Worm (Caenorhabditis elegans): ENCODE data around the gene F25B3.2.

Gene F25B3.2

DNA sequence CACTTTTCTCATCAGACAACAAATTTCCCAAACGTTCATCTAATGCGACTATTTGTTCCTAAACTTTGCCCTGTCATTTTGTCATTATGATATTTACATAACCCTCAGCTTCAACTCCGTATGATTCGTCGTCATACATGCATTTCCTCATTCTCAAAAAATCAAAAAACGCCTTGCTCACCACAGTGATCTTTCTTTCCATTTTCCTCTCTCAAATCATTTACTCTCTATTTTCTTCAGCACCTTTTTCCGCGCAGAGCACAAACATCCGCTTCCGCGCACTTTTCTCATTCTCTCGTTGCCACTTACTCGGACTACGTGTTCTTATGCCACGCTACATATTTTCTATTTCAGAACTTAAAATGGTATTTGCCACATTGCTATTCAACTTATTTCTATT lies at the start of gene F25B3.2:
TSS of gene F25B3.2 (plus strand) at position 301 of the 400 bp plus-strand sequence.
- no peak for TF ChIP-seq unc-62 (GFP tag; optimal IDR thresholded peaks at IDR 0.05)

DNA sequence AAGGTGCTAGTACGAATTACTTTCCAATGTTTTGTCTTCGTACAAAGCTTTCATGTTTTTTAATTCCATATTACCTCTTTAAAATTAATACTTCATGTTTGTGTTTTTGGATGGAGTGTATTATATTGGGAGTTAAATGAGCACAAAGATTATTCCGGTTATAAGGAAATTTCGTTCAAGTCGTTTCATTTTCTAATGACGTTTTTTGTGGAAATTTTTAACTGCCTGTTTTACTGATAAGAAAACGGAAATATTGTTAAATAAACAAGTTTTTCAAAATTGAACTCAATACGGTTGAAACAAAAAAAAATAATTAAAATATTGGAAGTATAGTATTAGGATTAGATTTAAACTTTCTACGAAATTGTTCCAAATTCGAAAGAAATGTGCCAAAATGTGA lies 49.8 kb upstream of the F25B3.2 start:
- no peak for TF ChIP-seq unc-62 (GFP tag; optimal IDR thresholded peaks at IDR 0.05)

DNA sequence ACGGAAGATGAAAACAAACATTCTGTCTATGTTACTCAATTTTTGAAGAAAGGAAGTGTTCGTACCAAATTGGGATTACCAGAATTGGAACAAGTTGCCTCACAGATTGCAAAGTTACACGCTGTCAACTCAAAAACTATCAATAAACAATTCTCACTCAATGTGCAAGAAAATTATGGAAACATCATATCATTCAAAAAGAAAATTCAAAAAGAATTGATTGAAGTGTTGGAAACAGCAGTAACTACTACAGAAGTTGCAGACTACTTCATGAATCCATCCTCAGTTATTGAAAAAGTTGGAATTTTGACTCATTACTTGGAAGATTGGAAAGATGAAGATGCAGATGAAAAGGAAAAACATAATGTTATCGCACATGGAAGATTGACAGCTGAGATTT lies 49.1 kb upstream of the F25B3.2 start:
- no peak for TF ChIP-seq unc-62 (GFP tag; optimal IDR thresholded peaks at IDR 0.05)

DNA sequence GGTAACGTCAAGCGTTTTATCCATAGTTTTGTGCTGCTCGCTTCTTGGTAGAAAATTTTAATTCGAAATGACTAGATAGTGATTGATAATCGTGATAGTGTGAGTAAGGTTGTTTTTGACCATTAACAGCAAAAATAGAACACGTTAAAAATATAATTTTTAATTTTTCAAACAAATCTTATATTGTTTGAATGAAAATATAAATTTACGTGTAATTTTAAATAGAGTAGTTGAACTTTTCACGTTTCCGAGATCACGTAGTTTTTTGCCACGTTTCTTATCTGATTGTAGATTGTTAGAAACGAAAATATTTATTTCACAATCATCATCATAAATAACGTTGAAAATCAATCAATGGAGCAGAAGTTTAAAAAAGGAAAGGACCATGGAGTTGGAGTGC lies 45.6 kb upstream of the F25B3.2 start, which contains the start of the genes C50F4.10 and pfk-1.2:
TSS of gene C50F4.10 (minus strand) at position 101 of the 400 bp plus-strand sequence.
TSS of gene pfk-1.2 (plus strand) at position 325 of the 400 bp plus-strand sequence.
- TF ChIP-seq unc-62 (GFP tag; optimal IDR thresholded peaks at IDR 0.05) = no peak

DNA sequence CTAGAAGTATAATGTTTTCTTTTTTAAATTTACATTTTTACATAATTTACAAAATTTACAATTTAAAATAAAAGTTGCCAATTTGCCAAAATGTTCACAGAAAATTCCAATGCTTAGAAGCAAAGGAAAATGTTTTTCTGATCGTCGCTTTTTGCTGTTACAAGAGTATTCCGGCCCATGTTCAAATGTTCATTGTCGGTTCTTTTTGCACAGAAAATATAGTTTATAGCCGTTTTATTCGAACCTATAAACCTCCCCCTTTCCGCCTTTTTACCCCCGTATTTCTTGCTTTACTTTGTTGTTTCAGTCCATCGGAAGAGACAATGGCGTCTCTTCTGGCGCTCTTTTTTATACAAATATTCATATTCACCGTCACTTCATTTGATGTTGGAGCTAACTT lies 42.5 kb upstream of the F25B3.2 start, which contains the start of gene tag-329:
TSS of gene tag-329 (plus strand) at position 301 of the 400 bp plus-strand sequence.
- TF ChIP-seq unc-62 (GFP tag; optimal IDR thresholded peaks at IDR 0.05) = no peak

DNA sequence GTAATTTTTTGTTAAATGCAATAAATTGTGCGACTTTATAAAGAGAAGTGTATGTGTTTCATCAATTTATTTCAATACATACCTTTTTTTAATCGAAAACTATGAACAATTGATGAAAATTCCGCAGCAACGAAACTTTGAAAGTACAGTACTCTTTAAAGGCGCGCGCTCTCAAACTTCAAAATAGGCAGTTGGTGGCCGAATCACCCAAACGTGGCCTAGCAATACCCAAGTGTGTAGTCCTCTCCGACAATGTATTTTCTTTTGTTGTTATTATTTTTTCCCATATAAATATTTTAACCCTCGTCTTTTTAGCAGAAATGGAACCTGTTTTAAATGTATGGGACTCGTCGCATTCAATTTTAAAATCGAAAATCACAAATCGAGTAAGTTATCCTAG lies 40.6 kb upstream of the F25B3.2 start, which contains the start of gene C50F4.4:
TSS of gene C50F4.4 (plus strand) at position 267 of the 400 bp plus-strand sequence.
- no peak for TF ChIP-seq unc-62 (GFP tag; optimal IDR thresholded peaks at IDR 0.05)

DNA sequence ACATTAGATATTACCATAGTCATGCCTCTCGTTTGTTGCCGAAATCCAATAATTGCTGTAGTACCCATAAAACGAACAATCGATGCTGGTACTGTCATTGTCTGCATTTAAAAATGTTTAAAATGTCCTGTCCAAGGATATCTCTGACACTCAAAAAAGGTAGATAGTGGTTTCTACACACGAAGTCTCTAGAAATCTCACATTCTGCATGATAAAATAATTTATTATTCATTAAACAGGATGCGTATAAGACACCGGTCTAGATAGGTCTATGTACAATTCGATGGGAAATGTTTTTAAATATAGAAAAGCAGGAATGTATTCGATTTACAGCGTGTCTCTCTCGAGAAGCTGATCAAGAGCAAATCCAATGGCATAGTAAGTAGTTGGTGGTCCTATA lies 37.5 kb upstream of the F25B3.2 start, which contains the start of gene C50F4.12:
TSS of gene C50F4.12 (minus strand) at position 101 of the 400 bp plus-strand sequence.
- no peak for TF ChIP-seq unc-62 (GFP tag; optimal IDR thresholded peaks at IDR 0.05)

DNA sequence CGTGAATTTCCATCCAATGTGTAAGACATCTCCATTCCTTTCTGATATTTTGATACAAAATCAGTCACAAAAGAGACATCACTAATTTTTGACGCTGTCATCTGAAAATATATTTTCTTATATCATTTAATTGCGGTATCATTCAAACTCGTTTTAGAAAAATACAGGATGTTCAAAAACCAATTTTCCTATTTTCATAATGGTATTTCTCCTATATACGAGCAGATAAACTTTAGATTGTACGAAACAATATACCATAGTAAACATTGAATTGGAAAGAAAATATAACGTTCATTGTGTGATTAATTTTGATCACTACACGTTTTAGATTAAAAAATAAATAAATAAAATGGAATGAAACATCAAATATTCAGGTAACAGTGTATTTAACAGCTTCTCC lies 35.6 kb upstream of the F25B3.2 start, which contains the start of gene C50F4.16:
TSS of gene C50F4.16 (minus strand) at position 101 of the 400 bp plus-strand sequence.
- TF ChIP-seq unc-62 (GFP tag; optimal IDR thresholded peaks at IDR 0.05) = no peak

DNA sequence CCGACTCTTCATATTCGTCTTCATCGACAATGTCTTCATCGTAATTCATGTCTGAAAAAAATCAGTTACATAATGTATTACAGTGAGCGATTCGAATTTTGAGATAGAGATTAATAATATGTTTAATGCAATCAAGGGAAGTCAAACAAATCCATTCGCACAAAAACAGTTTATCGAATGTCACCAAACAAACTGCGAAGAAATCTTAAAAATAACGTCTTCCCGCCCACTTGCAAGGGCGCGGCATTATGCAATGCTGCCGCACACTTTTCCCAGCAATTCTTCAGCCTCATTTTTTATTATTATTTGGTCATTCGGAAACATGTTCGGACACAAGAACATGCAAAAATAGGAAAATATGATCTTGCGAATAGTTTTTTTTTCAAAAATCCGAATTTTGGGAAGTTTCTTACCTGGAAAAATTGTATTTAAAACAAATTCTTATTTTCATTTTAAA lies 32.9 kb upstream of the F25B3.2 start, which contains the start of gene mdf-1:
TSS of gene mdf-1 (minus strand) at position 51 of the 457 bp plus-strand sequence.
- no peak for TF ChIP-seq unc-62 (GFP tag; optimal IDR thresholded peaks at IDR 0.05)

DNA sequence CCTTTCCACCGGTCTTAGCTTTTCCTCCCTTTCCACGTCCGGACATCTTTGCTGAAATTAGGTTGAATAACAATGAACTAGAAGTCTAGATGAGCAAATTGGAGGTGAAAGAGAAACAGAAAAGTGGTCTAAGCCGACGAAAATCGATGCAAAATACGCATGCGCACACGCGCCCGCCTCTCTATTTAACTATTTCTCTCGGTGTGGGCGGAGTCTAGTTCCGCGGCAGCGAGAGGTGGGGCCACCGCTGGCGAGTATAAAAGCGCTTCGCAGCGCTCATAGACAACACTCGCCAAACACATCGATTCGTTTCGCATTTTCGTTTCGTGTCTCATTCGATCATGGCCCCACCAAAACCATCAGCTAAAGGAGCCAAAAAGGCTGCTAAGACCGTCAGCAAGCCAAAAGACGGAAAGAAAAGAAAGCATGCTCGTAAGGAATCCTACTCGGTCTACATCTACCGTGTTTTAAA lies 31.8 kb upstream of the F25B3.2 start, which contains the start of the genes his-35 and his-41:
TSS of gene his-35 (minus strand) at position 51 of the 472 bp plus-strand sequence.
TSS of gene his-41 (plus strand) at position 299 of the 472 bp plus-strand sequence.
- TF ChIP-seq unc-62 (GFP tag; optimal IDR thresholded peaks at IDR 0.05) = no peak

DNA sequence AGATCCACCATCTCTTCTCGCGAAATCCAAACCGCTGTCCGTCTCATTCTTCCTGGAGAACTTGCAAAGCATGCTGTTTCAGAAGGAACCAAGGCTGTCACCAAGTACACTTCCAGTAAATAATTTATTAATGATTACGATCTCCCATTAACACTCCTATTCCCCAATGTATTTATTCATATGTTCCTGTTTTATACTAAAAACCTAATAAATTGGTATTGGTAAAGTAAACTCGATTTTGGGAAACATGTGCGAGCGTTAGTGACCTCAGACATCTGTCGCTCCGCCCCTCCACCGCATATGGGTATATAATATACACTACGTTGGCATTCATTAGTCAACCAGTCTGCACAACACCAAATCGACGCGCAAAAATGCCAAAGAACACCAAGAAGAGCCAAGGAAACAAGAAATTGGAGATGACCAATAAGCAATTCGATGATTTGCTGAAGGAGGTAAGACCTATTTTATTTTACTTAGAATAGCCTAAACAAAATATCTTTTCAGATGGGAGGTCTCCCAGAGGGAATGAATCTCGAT lies 31.0 kb upstream of the F25B3.2 start, which contains the start of gene C50F4.6:
TSS of gene C50F4.6 (plus strand) at position 51 of the 540 bp plus-strand sequence.
- TF ChIP-seq unc-62 (GFP tag; optimal IDR thresholded peaks at IDR 0.05) = no peak

DNA sequence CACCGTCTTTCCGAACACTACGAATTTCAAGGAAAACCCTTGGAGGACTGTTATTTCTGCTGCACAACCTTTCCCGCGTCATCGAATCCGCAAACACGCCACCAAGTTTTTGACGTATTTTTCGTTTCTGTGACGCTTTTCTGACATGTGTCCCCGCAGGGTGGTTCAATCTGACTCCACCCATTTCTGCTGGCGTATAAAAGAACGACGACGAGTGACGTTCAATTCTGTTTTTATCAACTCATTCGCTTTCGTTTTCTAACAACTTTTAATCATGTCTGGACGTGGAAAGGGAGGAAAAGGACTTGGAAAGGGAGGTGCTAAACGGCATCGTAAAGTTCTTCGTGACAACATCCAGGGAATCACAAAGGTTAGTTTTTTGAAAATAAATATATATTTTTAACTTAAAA lies 30.2 kb upstream of the F25B3.2 start, which contains the start of gene his-37:
TSS of gene his-37 (plus strand) at position 246 of the 410 bp plus-strand sequence.
- no peak for TF ChIP-seq unc-62 (GFP tag; optimal IDR thresholded peaks at IDR 0.05)

DNA sequence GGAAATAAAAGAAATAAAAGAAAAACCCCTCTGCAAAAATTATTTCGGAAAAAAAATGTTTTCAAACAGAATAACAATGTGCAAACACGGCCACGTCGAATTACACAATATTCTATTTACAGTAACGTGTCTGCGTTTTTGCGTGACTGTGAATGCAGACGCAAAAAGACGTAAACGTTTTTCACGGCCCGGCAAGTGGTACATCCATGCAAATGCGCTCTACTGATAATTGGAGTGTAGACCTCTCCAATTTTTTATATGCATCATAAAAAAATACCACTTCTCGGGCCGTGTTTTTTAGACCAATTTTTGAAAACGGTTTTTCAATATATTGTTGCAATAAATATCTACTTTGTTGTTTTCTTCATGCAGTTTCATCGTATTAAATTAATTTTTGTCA lies 27.6 kb upstream of the F25B3.2 start, which contains the start of gene nstp-10:
TSS of gene nstp-10 (minus strand) at position 378 of the 400 bp plus-strand sequence.
- TF ChIP-seq unc-62 (GFP tag; optimal IDR thresholded peaks at IDR 0.05) = no peak

DNA sequence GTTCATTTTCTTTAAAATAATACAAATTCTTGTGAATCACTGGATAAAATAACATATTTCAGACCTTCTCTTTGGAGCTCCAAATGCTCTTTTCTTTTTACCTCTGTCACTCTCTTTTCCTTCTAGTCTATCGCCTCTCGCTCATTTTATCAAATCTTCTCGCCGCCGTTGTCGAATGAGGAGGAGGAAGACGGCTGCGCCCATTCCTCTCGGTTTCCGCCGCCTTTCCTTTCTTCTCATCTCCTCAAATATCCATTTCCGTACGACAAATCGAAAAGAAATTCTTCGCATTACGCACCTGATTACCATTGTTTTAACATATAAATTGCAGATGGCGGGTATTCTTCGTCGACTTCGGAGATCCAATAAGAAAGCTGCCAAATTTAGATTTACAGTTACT lies 26.8 kb upstream of the F25B3.2 start, which contains the start of gene ehbp-1:
TSS of gene ehbp-1 (plus strand) at position 332 of the 400 bp plus-strand sequence.
- TF ChIP-seq unc-62 (GFP tag; optimal IDR thresholded peaks at IDR 0.05) = no peak

DNA sequence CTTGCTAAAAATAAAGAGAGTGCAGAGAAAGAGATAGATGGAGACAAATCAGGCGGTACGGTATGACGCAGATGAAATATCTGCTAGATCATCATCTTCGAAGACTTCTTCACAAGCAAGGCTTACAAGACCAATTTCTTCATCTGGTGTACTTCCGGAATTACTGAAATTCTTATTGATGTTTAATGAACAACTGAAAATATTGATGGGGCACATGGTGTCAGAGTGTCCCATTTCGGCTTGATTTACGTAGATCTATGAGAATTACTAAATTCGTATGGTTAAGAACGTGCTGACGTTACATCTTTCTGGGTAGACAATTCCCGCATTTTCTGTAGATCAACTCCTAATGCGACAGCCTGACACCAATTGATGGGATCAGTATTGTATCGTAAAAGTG lies 20.4 kb upstream of the F25B3.2 start:
- TF ChIP-seq unc-62 (GFP tag; optimal IDR thresholded peaks at IDR 0.05) = no peak

DNA sequence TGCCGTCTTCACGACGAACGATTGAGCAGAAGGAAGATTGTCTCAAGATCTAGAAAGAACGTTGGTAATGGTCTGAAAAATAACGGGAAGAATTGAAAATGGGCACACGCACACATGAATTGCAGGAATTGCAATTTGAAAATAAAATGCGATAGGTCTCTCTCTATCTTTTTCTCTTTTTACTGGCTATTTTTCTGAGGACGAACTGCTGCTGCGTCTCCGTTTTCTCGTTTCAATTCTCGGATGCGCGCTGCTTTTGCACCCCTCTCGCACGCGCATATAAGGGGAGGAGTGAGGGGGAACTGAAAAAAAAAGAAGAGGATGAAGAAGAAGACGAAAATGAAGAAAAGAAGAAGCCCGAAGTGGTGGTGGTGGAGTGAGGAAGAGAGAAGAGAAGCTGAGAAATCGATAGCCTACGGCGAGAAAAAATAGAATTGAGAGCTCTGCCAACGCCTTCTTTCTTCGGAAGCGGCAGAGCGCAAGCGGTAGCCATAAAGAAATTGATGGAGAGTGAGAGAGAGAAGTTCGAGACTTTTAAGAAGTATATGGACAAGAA lies 15.4 kb upstream of the F25B3.2 start, which contains the start of gene rgef-1:
TSS of gene rgef-1 (minus strand) at position 51 of the 556 bp plus-strand sequence.
- TF ChIP-seq unc-62 (GFP tag; optimal IDR thresholded peaks at IDR 0.05) = no peak
